Worm (Caenorhabditis elegans) whole organism, L1 larva: ENCODE data around the gene nhr-21.
A peak's percentile ranks its signal among the peaks of the same experiment; 100 is the strongest.

Source experiments
- C04F5.9 ChIP-seq: sonication (generic microtip); optimal IDR thresholded peaks from 2 replicates; lab custom pipeline; 2016; ENCODE audit warnings: missing genetic modification characterization, missing compliant biosample characterization
- C16A3.4 ChIP-seq: fragments of 150-350 bp; optimal IDR thresholded peaks from 2 replicates; lab custom pipeline; 2014; ENCODE audit warnings: missing biosample characterization, missing genetic modification characterization
- F16B12.6 ChIP-seq: fragments of 150-350 bp; optimal IDR thresholded peaks from 2 replicates; lab custom pipeline; 2014; ENCODE audit warnings: missing biosample characterization, missing genetic modification characterization
- blmp-1 ChIP-seq: fragments of 150-350 bp; optimal IDR thresholded peaks from 2 replicates; lab custom pipeline; 2014; ENCODE audit warnings: missing biosample characterization, missing genetic modification characterization
- ceh-8 ChIP-seq: fragments of 200-800 bp; sonication (Bioruptor generic); optimal IDR thresholded peaks from 2 replicates; lab custom pipeline; 2018; ENCODE audit warnings: mild to moderate bottlenecking, missing genetic modification characterization, moderate library complexity, missing compliant biosample characterization
- ceh-82 ChIP-seq, 3 experiments: fragments of 150-350 bp in 1 of 3; sonication (generic microtip) in 2 of 3; optimal IDR thresholded peaks; 2 replicates each; lab custom pipeline; 2014 to 2017; ENCODE audit warnings: missing biosample characterization in 3 of 3, missing genetic modification characterization in 3 of 3
- ceh-88 ChIP-seq: fragments of 200-800 bp; sonication (Bioruptor generic); IDR thresholded peaks from 2 replicates; pipeline ENCODE4 v1.3.6; 2022; ENCODE audit warnings: missing genetic modification characterization, missing compliant biosample characterization
- ceh-90 ChIP-seq: sonication (generic microtip); optimal IDR thresholded peaks from 2 replicates; lab custom pipeline; 2016; ENCODE audit warnings: missing genetic modification characterization, missing compliant biosample characterization
- dpl-1 ChIP-seq, 3 experiments: fragments of 150-350 bp in 2 of 3; sonication (generic microtip) in 1 of 3; optimal IDR thresholded peaks; 2 replicates each; lab custom pipeline; 2014 to 2017; ENCODE audit warnings: missing biosample characterization in 3 of 3, missing genetic modification characterization in 3 of 3, missing genetic modification reagents in 3 of 3
- dsc-1 ChIP-seq: sonication (generic microtip); optimal IDR thresholded peaks from 2 replicates; lab custom pipeline; 2016; ENCODE audit warnings: mild to moderate bottlenecking, missing genetic modification characterization, missing compliant biosample characterization
- efl-1 ChIP-seq, 4 experiments: fragments of 150-350 bp; optimal IDR thresholded peaks in 3 of 4; peaks in 1 of 4; 1 replicate in 1 of 4; 2 replicates in 3 of 4; lab custom pipeline; 2014; ENCODE audit warnings: missing biosample characterization in 2 of 4, missing genetic modification characterization in 2 of 4, missing genetic modification reagents in 2 of 4
- egl-13 ChIP-seq: sonication (generic microtip); optimal IDR thresholded peaks from 2 replicates; lab custom pipeline; 2016; ENCODE audit warnings: missing genotype, missing genetic modification reagents, missing genetic modification characterization, missing compliant biosample characterization
- egl-27 ChIP-seq, 2 experiments: fragments of 150-350 bp in 1 of 2; sonication (generic microtip); optimal IDR thresholded peaks; 3 replicates each; lab custom pipeline; 2017 to 2018; ENCODE audit warnings: missing biosample characterization in 2 of 2, missing genetic modification characterization in 2 of 2, missing genetic modification reagents in 2 of 2
- elt-2 ChIP-seq: sonication (generic microtip); optimal IDR thresholded peaks from 2 replicates; lab custom pipeline; 2016; ENCODE audit warnings: missing genetic modification characterization, mild to moderate bottlenecking, inconsistent platforms, missing compliant biosample characterization, missing genetic modification reagents
- elt-3 ChIP-seq, 6 experiments: fragments of 150-350 bp in 1 of 6; sonication (generic microtip); optimal IDR thresholded peaks; 2 replicates each; lab custom pipeline; 2017 to 2018; ENCODE audit warnings: missing biosample characterization in 6 of 6, missing genetic modification characterization in 6 of 6, inconsistent platforms in 1 of 6
- ets-5 ChIP-seq: fragments of 200-800 bp; sonication (Bioruptor generic); IDR thresholded peaks from 2 replicates; pipeline ENCODE4 v1.3.6; 2022; ENCODE audit warnings: missing genetic modification characterization, missing compliant biosample characterization
- fkh-8 ChIP-seq: sonication (generic microtip); optimal IDR thresholded peaks from 2 replicates; lab custom pipeline; 2016; ENCODE audit warnings: mild to moderate bottlenecking, missing genetic modification characterization, missing compliant biosample characterization
- fos-1 ChIP-seq: fragments of 150-350 bp; optimal IDR thresholded peaks from 2 replicates; lab custom pipeline; 2014; ENCODE audit warnings: missing biosample characterization, missing genetic modification characterization
- grh-1 ChIP-seq: fragments of 200-800 bp; sonication (Bioruptor generic); IDR thresholded peaks from 2 replicates; pipeline ENCODE4 v1.3.6; 2022; ENCODE audit warnings: missing genetic modification reagents, missing genetic modification characterization, missing compliant biosample characterization
- hlh-4 ChIP-seq: sonication (generic microtip); optimal IDR thresholded peaks from 2 replicates; lab custom pipeline; 2016; ENCODE audit warnings: mild to moderate bottlenecking, missing genetic modification characterization, missing compliant biosample characterization
- irx-1 ChIP-seq: sonication (generic microtip); optimal IDR thresholded peaks from 2 replicates; lab custom pipeline; 2016; ENCODE audit warnings: missing genetic modification characterization, missing compliant biosample characterization
- isw-1 ChIP-seq: fragments of 200-800 bp; sonication (Bioruptor generic); IDR thresholded peaks from 2 replicates; pipeline ENCODE4 v1.3.6; 2022; ENCODE audit warnings: missing genetic modification characterization, missing compliant biosample characterization
- jun-1 ChIP-seq: fragments of 150-350 bp; optimal IDR thresholded peaks from 2 replicates; lab custom pipeline; 2014; ENCODE audit warnings: missing biosample characterization, missing genetic modification reagents, missing genetic modification characterization
- lin-15B ChIP-seq: fragments of 150-350 bp; sonication (generic microtip); optimal IDR thresholded peaks from 3 replicates; lab custom pipeline; 2014; ENCODE audit warnings: missing biosample characterization, missing genetic modification characterization
- lin-39 ChIP-seq: fragments of 150-350 bp; optimal IDR thresholded peaks from 2 replicates; lab custom pipeline; 2014; ENCODE audit warnings: missing biosample characterization, missing genetic modification reagents, missing genetic modification characterization
- lir-3 ChIP-seq: sonication (generic microtip); optimal IDR thresholded peaks from 2 replicates; lab custom pipeline; 2016; ENCODE audit warnings: mild to moderate bottlenecking, missing genetic modification characterization, moderate library complexity, missing compliant biosample characterization; ENCODE audit not compliant: poor library complexity
- lsy-2 ChIP-seq, 2 experiments: fragments of 150-350 bp; optimal IDR thresholded peaks; 2 replicates each; lab custom pipeline; 2014; ENCODE audit warnings: missing biosample characterization in 2 of 2, missing genetic modification characterization in 2 of 2
- mab-9 ChIP-seq: fragments of 200-800 bp; sonication (Bioruptor generic); IDR thresholded peaks from 2 replicates; pipeline ENCODE4 v1.3.6; 2022; ENCODE audit warnings: missing genetic modification reagents, missing genetic modification characterization, missing compliant biosample characterization
- mdl-1 ChIP-seq, 2 experiments: fragments of 150-350 bp; optimal IDR thresholded peaks; 2 replicates each; lab custom pipeline; 2014 to 2017; ENCODE audit warnings: missing biosample characterization in 2 of 2, missing genetic modification characterization in 2 of 2, inconsistent platforms in 1 of 2
- mep-1 ChIP-seq: fragments of 150-350 bp; optimal IDR thresholded peaks from 2 replicates; lab custom pipeline; 2014; ENCODE audit warnings: missing biosample characterization, missing genetic modification characterization
- nhr-20 ChIP-seq: sonication (generic microtip); optimal IDR thresholded peaks from 2 replicates; lab custom pipeline; 2016; ENCODE audit warnings: mild to moderate bottlenecking, missing genetic modification characterization, missing compliant biosample characterization
- nhr-237 ChIP-seq: fragments of 150-350 bp; optimal IDR thresholded peaks from 2 replicates; lab custom pipeline; 2014; ENCODE audit warnings: missing biosample characterization, missing genetic modification characterization
- nhr-71 ChIP-seq: sonication (generic microtip); optimal IDR thresholded peaks from 2 replicates; lab custom pipeline; 2016; ENCODE audit warnings: mild to moderate bottlenecking, missing genetic modification characterization, moderate library complexity, missing compliant biosample characterization
- nhr-76 ChIP-seq: sonication (generic microtip); optimal IDR thresholded peaks from 2 replicates; lab custom pipeline; 2017; ENCODE audit warnings: missing biosample characterization, missing genetic modification characterization
- nhr-84 ChIP-seq: sonication (generic microtip); optimal IDR thresholded peaks from 2 replicates; lab custom pipeline; 2017; ENCODE audit warnings: missing biosample characterization, missing genetic modification characterization
- nhr-85 ChIP-seq: sonication (generic microtip); peaks from one replicate; lab custom pipeline; 2016; ENCODE audit warnings: missing genetic modification characterization, inconsistent platforms, missing compliant biosample characterization
- nhr-90 ChIP-seq: sonication (generic microtip); optimal IDR thresholded peaks from 2 replicates; lab custom pipeline; 2016; ENCODE audit warnings: mild to moderate bottlenecking, missing genetic modification characterization, missing compliant biosample characterization; ENCODE audit not compliant: poor library complexity
- rnt-1 ChIP-seq: sonication (generic microtip); optimal IDR thresholded peaks from 2 replicates; lab custom pipeline; 2016; ENCODE audit warnings: mild to moderate bottlenecking, missing genetic modification characterization, moderate library complexity, missing compliant biosample characterization
- skn-1 ChIP-seq: fragments of 150-350 bp; optimal IDR thresholded peaks from 2 replicates; lab custom pipeline; 2014; ENCODE audit warnings: missing biosample characterization, missing genetic modification characterization
- snpc-4 ChIP-seq: fragments of 150-350 bp; optimal IDR thresholded peaks from 2 replicates; lab custom pipeline; 2014; ENCODE audit warnings: missing biosample characterization, missing genetic modification characterization
- sox-4 ChIP-seq: sonication (generic microtip); optimal IDR thresholded peaks from 2 replicates; lab custom pipeline; 2016; ENCODE audit warnings: missing genetic modification characterization, missing compliant biosample characterization
- sup-37 ChIP-seq: fragments of 200-800 bp; sonication (Bioruptor generic); optimal IDR thresholded peaks from 2 replicates; lab custom pipeline; 2018; ENCODE audit warnings: mild to moderate bottlenecking, missing genetic modification characterization, missing compliant biosample characterization
- swsn-7 ChIP-seq: sonication (generic microtip); optimal IDR thresholded peaks from 2 replicates; lab custom pipeline; 2016; ENCODE audit warnings: missing genetic modification characterization, missing compliant biosample characterization
- tlp-1 ChIP-seq: fragments of 150-350 bp; optimal IDR thresholded peaks from 2 replicates; lab custom pipeline; 2014; ENCODE audit warnings: missing biosample characterization, missing genetic modification characterization
- unc-130 ChIP-seq: fragments of 150-350 bp; optimal IDR thresholded peaks from 2 replicates; lab custom pipeline; 2017; ENCODE audit warnings: missing biosample characterization, missing genetic modification characterization, inconsistent platforms
- unc-86 ChIP-seq: sonication (generic microtip); optimal IDR thresholded peaks from 2 replicates; lab custom pipeline; 2016; ENCODE audit warnings: missing genetic modification characterization, missing compliant biosample characterization
- vab-15 ChIP-seq: sonication (generic microtip); optimal IDR thresholded peaks from 2 replicates; lab custom pipeline; 2017; ENCODE audit warnings: missing genotype, mild to moderate bottlenecking, missing genetic modification characterization, missing compliant biosample characterization
- xbp-1 ChIP-seq: sonication (generic microtip); optimal IDR thresholded peaks from 2 replicates; lab custom pipeline; 2016; ENCODE audit warnings: missing genetic modification characterization, missing compliant biosample characterization
- zag-1 ChIP-seq: fragments of 150-350 bp; optimal IDR thresholded peaks from 2 replicates; lab custom pipeline; 2014; ENCODE audit warnings: missing biosample characterization, missing genetic modification characterization
- zip-4 ChIP-seq: fragments of 200-800 bp; sonication (Bioruptor generic); optimal IDR thresholded peaks from 2 replicates; lab custom pipeline; 2018; ENCODE audit warnings: mild to moderate bottlenecking, missing genetic modification characterization, moderate library complexity, missing compliant biosample characterization
- ztf-11 ChIP-seq, 2 experiments: sonication (generic microtip); optimal IDR thresholded peaks; 2 replicates each; lab custom pipeline; 2016 to 2017; ENCODE audit warnings: missing genetic modification characterization in 2 of 2, missing biosample characterization in 1 of 2, missing compliant biosample characterization in 1 of 2
- ztf-4 ChIP-seq: fragments of 150-350 bp; optimal IDR thresholded peaks from 2 replicates; lab custom pipeline; 2014; ENCODE audit warnings: missing biosample characterization, missing genetic modification characterization

nhr-21 gene

ce11 chrII:7301670-7302151 lies 37.3 kb upstream of the nhr-21 start, which contains the start of gene cul-4:
TSS of gene cul-4 (plus strand) at chrII:7302101.
- TF ChIP-seq tlp-1 (tag; lab: Kevin White, UChicago) = no peak
- TF ChIP-seq nhr-20 = peak; percentile 85
- no peak for TF ChIP-seq ceh-90 (tag; lab: Kevin White, UChicago)
- TF ChIP-seq isw-1 = peak; percentile 54
- TF ChIP-seq nhr-71 = peak; percentile 86
- peak; percentile 83 for TF ChIP-seq rnt-1
- TF ChIP-seq C16A3.4 (tag; lab: Kevin White, UChicago) = peak; percentile 41
- no peak for TF ChIP-seq nhr-237
- TF ChIP-seq egl-27 (tag; optimal IDR thresholded peaks at IDR 0.05; lab: Kevin White, UChicago) = no peak
- TF ChIP-seq egl-13 (tag; lab: Kevin White, UChicago) = peak; percentile 65
- TF ChIP-seq hlh-4 (tag; lab: Kevin White, UChicago) = no peak
- TF ChIP-seq jun-1 = peak; percentile 60
- TF ChIP-seq elt-2 (tag; lab: Kevin White, UChicago) = peak; percentile 3
- peak; percentile 80 for TF ChIP-seq swsn-7 (tag; lab: Kevin White, UChicago)
- no peak for TF ChIP-seq ets-5 (GFP tag; lab: Robert Waterston, UW)
- peak; percentile 6 for TF ChIP-seq fos-1 (tag; lab: Kevin White, UChicago)
- TF ChIP-seq fkh-8 (tag; lab: Kevin White, UChicago) = peak; percentile 27
- peak; percentile 46 for TF ChIP-seq ceh-8 (GFP tag; lab: Kevin White, UChicago)
- TF ChIP-seq snpc-4 (tag; lab: Kevin White, UChicago) = peak; percentile 70
- TF ChIP-seq xbp-1 (tag; lab: Kevin White, UChicago) = peak; percentile 85
- TF ChIP-seq ztf-4 (tag; lab: Kevin White, UChicago) = peak; percentile 37
- peak; percentile 71 for TF ChIP-seq unc-86 (tag; lab: Kevin White, UChicago)
- TF ChIP-seq zag-1 = no peak
- TF ChIP-seq dpl-1 (GFP tag; optimal IDR thresholded peaks at IDR 0.05; lab: Kevin White, UChicago) = peak; percentile 59 to 82 (median 82)
- TF ChIP-seq nhr-84 (tag; lab: Kevin White, UChicago) = no peak
- TF ChIP-seq nhr-85 (tag; lab: Kevin White, UChicago) = peak; percentile 89
- peak; percentile 66 for TF ChIP-seq grh-1
- peak; percentile 12 for TF ChIP-seq sup-37
- peak; percentile 59 for TF ChIP-seq C04F5.9 (tag; lab: Kevin White, UChicago)
- no peak for TF ChIP-seq sox-4 (tag; lab: Kevin White, UChicago)
- peak in 1 of 2 experiments; percentile 46 for TF ChIP-seq mdl-1 (tag; optimal IDR thresholded peaks at IDR 0.05; lab: Kevin White, UChicago)
- peak; percentile 41 for TF ChIP-seq zip-4 (GFP tag; lab: Kevin White, UChicago)
- TF ChIP-seq dsc-1 (tag; lab: Kevin White, UChicago) = peak; percentile 77
- peak; percentile 72 for TF ChIP-seq irx-1
- TF ChIP-seq vab-15 (tag; lab: Kevin White, UChicago) = no peak
- TF ChIP-seq ceh-82 (tag; optimal IDR thresholded peaks at IDR 0.05; lab: Kevin White, UChicago) = peak; percentile 64 to 72 (median 72)
- TF ChIP-seq unc-130 (tag; lab: Kevin White, UChicago) = peak; percentile 75
- TF ChIP-seq nhr-90 (tag; lab: Kevin White, UChicago) = peak; percentile 81
- TF ChIP-seq efl-1 (optimal IDR thresholded peaks at IDR 0.05; lab: Kevin White, UChicago) = peak; percentile 71 to 82
- peak; percentile 76 to 97 for TF ChIP-seq efl-1 (GFP tag; optimal IDR thresholded peaks at IDR 0.05 in 1 of 2; lab: Kevin White, UChicago)
- TF ChIP-seq elt-3 (tag; optimal IDR thresholded peaks at IDR 0.05; lab: Kevin White, UChicago) = peak in 2 of 6 experiments; percentile 21 to 61
- TF ChIP-seq blmp-1 (tag; lab: Kevin White, UChicago) = peak; percentile 65
- peak; percentile 85 for TF ChIP-seq lir-3 (tag; lab: Kevin White, UChicago)
- peak; percentile 30 for TF ChIP-seq lin-15B (tag; lab: Kevin White, UChicago)
- 0 out of 2 replicates have a peak, but pooled peaks have one; percentile 28 for TF ChIP-seq ceh-88 (GFP tag; lab: Robert Waterston, UW)
- peak; percentile 64 for TF ChIP-seq skn-1 (tag; lab: Kevin White, UChicago)
- peak; percentile 84 to 88 for TF ChIP-seq lsy-2 (tag; optimal IDR thresholded peaks at IDR 0.05; lab: Kevin White, UChicago)
- no peak for TF ChIP-seq nhr-76 (tag; lab: Kevin White, UChicago)
- peak; percentile 69 for TF ChIP-seq F16B12.6 (tag; lab: Kevin White, UChicago)
- TF ChIP-seq mep-1 (tag; lab: Kevin White, UChicago) = peak; percentile 90
- peak in 1 of 2 experiments; percentile 31 for TF ChIP-seq ztf-11 (tag; optimal IDR thresholded peaks at IDR 0.05; lab: Kevin White, UChicago)
- TF ChIP-seq lin-39 (tag; lab: Kevin White, UChicago) = peak; percentile 37
- peak; percentile 66; the same call in 1 of the 2 replicates for TF ChIP-seq mab-9 (GFP tag; lab: Robert Waterston, UW)
